Worm (Caenorhabditis elegans) whole organism, L4/young adult: ENCODE measurements around the gene dtmk-1.

Source experiments
- W03F9.2 ChIP-seq: fragments of 150-350 bp; optimal IDR thresholded peaks from 2 replicates; lab custom pipeline; 2014; ENCODE audit warnings: missing biosample characterization, missing genetic modification characterization
- him-1 ChIP-seq: sonication (generic microtip); optimal IDR thresholded peaks from 2 replicates; lab custom pipeline; 2016; ENCODE audit warnings: missing genotype, missing genetic modification reagents, missing genetic modification characterization, missing compliant biosample characterization

DNA sequence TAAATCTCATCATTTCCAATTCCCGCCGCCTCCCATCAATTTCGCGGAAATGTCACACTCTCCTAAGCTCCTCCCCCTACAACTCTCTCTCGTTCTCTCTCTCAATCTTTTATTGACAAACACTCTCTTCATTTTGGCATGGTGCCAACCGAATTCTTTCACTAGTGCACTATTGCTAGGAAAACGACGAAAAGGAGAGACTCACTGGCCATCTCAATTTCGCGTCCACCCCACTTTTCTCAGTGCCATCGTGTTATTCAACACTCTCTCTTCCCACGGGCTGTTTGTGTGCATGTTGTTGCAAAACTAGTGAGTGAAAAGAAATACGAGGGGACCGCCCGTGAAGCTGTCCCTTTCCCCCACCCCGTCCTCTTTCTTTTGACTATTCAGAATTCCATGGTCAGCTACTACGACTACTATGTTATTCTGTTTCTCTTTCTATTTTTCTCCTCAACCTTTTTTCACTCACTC, 18.0 kb upstream of the dtmk-1 start:
- no peak for TF ChIP-seq him-1 (tag; lab: Kevin White, UChicago)
- no peak for TF ChIP-seq W03F9.2 (tag; lab: Kevin White, UChicago)
